Fruit fly (Drosophila melanogaster): ENCODE measurements around the gene CG18628.

The CG18628 gene

DNA sequence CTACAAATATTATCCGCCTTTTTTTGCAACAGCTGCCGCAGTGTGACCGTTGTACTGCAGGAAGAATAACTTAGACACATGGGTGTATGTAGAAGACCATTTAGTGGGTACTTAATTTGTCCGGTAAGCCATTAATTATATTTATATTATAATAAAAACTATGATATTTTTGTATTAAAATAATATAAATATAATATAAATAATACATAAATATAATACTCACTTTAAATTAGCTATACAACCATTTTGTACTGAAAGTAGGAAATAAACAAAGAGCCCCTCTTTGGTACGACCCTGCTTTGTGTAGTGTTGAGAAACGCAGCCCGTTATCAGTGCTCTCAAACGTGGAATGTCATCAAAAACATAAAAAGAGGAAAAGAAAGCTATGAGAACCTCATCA, 1.7 kb upstream of the CG18628 start, which contains the start of gene Cnep1r2:
TSS of gene Cnep1r2 (plus strand) at position 328 of the 400 bp plus-strand sequence.
- peak; percentile 86 for TF ChIP-seq lilli (GFP tag; optimal IDR thresholded peaks at IDR 0.05)
- peak; percentile 94 for TF ChIP-seq CG7556 (GFP tag; optimal IDR thresholded peaks at IDR 0.05)
- no peak for TF ChIP-seq Neu2 (GFP tag; optimal IDR thresholded peaks at IDR 0.05; ENCODE audit: borderline replicate concordance)
- TF ChIP-seq Fer3 (tag; optimal IDR thresholded peaks at IDR 0.05): peak; percentile 96
- peak; percentile 64 for TF ChIP-seq slp2 (GFP tag; optimal IDR thresholded peaks at IDR 0.05)
- no peak for TF ChIP-seq Dll (GFP tag; IDR thresholded peaks at IDR 0.05; ENCODE audit: partially characterized antibody)
- no peak; the same call in 1 of the 2 replicates for TF ChIP-seq aop (GFP tag; IDR thresholded peaks at IDR 0.05)
- peak; percentile 87 for TF ChIP-seq CG6175 (GFP tag; IDR thresholded peaks at IDR 0.05)
- TF ChIP-seq pb (GFP tag; optimal IDR thresholded peaks at IDR 0.05): peak; percentile 28
- TF ChIP-seq Nf-YA (GFP tag; IDR thresholded peaks at IDR 0.05): peak; percentile 82
- TF ChIP-seq tx (GFP tag; optimal IDR thresholded peaks at IDR 0.05): peak; percentile 70
- no peak for TF ChIP-seq tna (GFP tag; IDR thresholded peaks at IDR 0.05; ENCODE audit: partially characterized antibody)
- TF ChIP-seq Bdp1 (GFP tag; optimal IDR thresholded peaks at IDR 0.05): peak; percentile 64
- TF ChIP-seq CG17361 (GFP tag; IDR thresholded peaks at IDR 0.05): peak; percentile 98
- peak; percentile 65 for TF ChIP-seq Mad (GFP tag; optimal IDR thresholded peaks at IDR 0.05)
- TF ChIP-seq Usf (GFP tag; optimal IDR thresholded peaks at IDR 0.05): peak; percentile 94
- no peak for TF ChIP-seq Mes4 (GFP tag; optimal IDR thresholded peaks at IDR 0.05)
- TF ChIP-seq Sry-δ (GFP tag; optimal IDR thresholded peaks at IDR 0.05): peak; percentile 3
- TF ChIP-seq zf30C (GFP tag; optimal IDR thresholded peaks at IDR 0.05): peak; percentile 47
- TF ChIP-seq CG7271 (tag; optimal IDR thresholded peaks at IDR 0.05): peak; percentile 94
- TF ChIP-seq pho (GFP tag; optimal IDR thresholded peaks at IDR 0.05): peak; percentile 58
- TF ChIP-seq fd3F (GFP tag; optimal IDR thresholded peaks at IDR 0.05): peak; percentile 96
- peak; percentile 89 for TF ChIP-seq wdn (GFP tag; IDR thresholded peaks at IDR 0.05)
- peak; percentile 59 for TF ChIP-seq pfk (GFP tag; optimal IDR thresholded peaks at IDR 0.05)
- TF ChIP-seq CG14441 (GFP tag; IDR thresholded peaks at IDR 0.05): peak; percentile 94
- peak; percentile 63 for TF ChIP-seq CG7745 (tag; optimal IDR thresholded peaks at IDR 0.05)
- no peak for TF ChIP-seq MESR4 (GFP tag; optimal IDR thresholded peaks at IDR 0.05)
- peak; percentile 82 for TF ChIP-seq mam (GFP tag; optimal IDR thresholded peaks at IDR 0.05)
- peak; percentile 96 for TF ChIP-seq Chrac-16 (GFP tag; optimal IDR thresholded peaks at IDR 0.05)
- TF ChIP-seq CG34224 (GFP tag; IDR thresholded peaks at IDR 0.05; ENCODE audit: partially characterized antibody): no peak
- TF ChIP-seq CG2678 (tag; optimal IDR thresholded peaks at IDR 0.05): peak; percentile 98
- TF ChIP-seq zfh1 (GFP tag; IDR thresholded peaks at IDR 0.05): peak; percentile 96
- peak; percentile 93 for TF ChIP-seq CG31224 (GFP tag; IDR thresholded peaks at IDR 0.05)
- TF ChIP-seq CG4707 (GFP tag; optimal IDR thresholded peaks at IDR 0.05): peak; percentile 72
- TF ChIP-seq usp (GFP tag; optimal IDR thresholded peaks at IDR 0.05): no peak
- no peak for TF ChIP-seq zen2 (GFP tag; IDR thresholded peaks at IDR 0.05; ENCODE audit: partially characterized antibody)
- TF ChIP-seq CG34376 (GFP tag; optimal IDR thresholded peaks at IDR 0.05): peak; percentile 82
- peak; percentile 93 for TF ChIP-seq sd (tag; optimal IDR thresholded peaks at IDR 0.05)
- peak; percentile 79 for TF ChIP-seq Poxn (GFP tag; IDR thresholded peaks at IDR 0.05)
- TF ChIP-seq lola (GFP tag; optimal IDR thresholded peaks at IDR 0.05): peak in 1 of 3 experiments; percentile 97
- peak; percentile 87 for TF ChIP-seq CG11723 (GFP tag; optimal IDR thresholded peaks at IDR 0.05)
- TF ChIP-seq CG30431 (GFP tag; optimal IDR thresholded peaks at IDR 0.05): peak; percentile 96
- TF ChIP-seq Doc2 (GFP tag; IDR thresholded peaks at IDR 0.05): peak; percentile 62
- TF ChIP-seq ac (GFP tag; optimal IDR thresholded peaks at IDR 0.05): peak; percentile 87
- TF ChIP-seq CG9817 (tag; optimal IDR thresholded peaks at IDR 0.05): peak; percentile 98
- TF ChIP-seq kah (GFP tag; optimal IDR thresholded peaks at IDR 0.05): peak; percentile 84
- TF ChIP-seq Kr (GFP tag; optimal IDR thresholded peaks at IDR 0.05): peak; percentile 36
- peak; percentile 96 for TF ChIP-seq CG15601 (tag; optimal IDR thresholded peaks at IDR 0.05)
- peak; percentile 93 for TF ChIP-seq Aef1 (GFP tag; IDR thresholded peaks at IDR 0.05)
- peak; percentile 93 for TF ChIP-seq B-H1 (GFP tag; IDR thresholded peaks at IDR 0.05)
- peak; percentile 60 for TF ChIP-seq ab (GFP tag; optimal IDR thresholded peaks at IDR 0.05)
